Worm (Caenorhabditis elegans): ENCODE results near the gene F35A5.1.
A peak's percentile ranks its signal among the peaks of the same experiment; 100 is the strongest.

Gene F35A5.1

DNA sequence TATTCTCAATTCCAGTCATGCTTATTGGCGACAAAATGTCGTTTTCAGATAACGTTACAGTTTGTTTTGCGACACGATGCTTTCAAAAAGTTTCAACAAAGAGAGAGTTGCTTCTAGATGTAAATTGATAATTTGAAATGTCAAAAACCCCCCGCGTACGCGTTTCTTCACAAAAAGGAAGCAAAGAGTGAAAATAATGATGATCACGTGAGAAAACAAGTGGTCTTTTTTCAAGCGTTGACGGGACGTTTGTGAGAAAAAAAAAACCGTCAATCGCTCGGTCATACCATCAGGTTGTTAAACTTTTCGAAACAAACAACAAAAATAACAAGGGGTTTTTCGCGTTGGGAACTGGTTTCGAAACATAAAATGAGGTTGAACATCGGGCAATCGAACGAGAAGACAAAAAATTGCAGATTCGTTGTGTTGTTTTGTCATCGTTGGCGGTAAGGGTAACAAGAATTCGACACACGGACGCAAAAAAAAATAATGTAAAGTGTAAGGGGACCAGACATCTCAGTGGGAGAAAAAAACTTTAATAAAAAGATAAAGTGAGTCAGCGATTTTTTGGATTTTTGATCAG lies 24.9 kb downstream of the F35A5.1 start:
- TF ChIP-seq ceh-100 (GFP tag; IDR thresholded peaks at IDR 0.05) (no peak), nhr-90 (tag; optimal IDR thresholded peaks at IDR 0.05) (peak; percentile 27), lsy-27 (tag; optimal IDR thresholded peaks at IDR 0.05; ENCODE audit: borderline replicate concordance, insufficient read depth) (no peak), dpl-1 (GFP tag; optimal IDR thresholded peaks at IDR 0.05) (no peak), ceh-91 (GFP tag; IDR thresholded peaks at IDR 0.05) (no peak), F37B4.10 (GFP tag; IDR thresholded peaks at IDR 0.05) (no peak), pha-4 (tag; optimal IDR thresholded peaks at IDR 0.05) (peak; percentile 31), lin-40 (tag; optimal IDR thresholded peaks at IDR 0.05) (peak; percentile 77), nfyb-1 (GFP tag; IDR thresholded peaks at IDR 0.05) (peak; percentile 59; the same call in 1 of the 2 replicates), lir-1 (GFP tag; conservative IDR thresholded peaks at IDR 0.05) (no peak), B0336.3 (GFP tag; IDR thresholded peaks at IDR 0.05) (0 out of 2 replicates have a peak, but pooled peaks have one; percentile 43), ets-4 (GFP tag; optimal IDR thresholded peaks at IDR 0.05) (peak; percentile 1), ztf-22 (GFP tag; optimal IDR thresholded peaks at IDR 0.05) (peak; percentile 88), tbp1 (GFP tag; optimal IDR thresholded peaks at IDR 0.05) (peak; percentile 52), snpc-3.4 (tag; optimal IDR thresholded peaks at IDR 0.05) (no peak), tlf-1 (GFP tag; optimal IDR thresholded peaks at IDR 0.05) (peak; percentile 16), chd-7 (tag; optimal IDR thresholded peaks at IDR 0.05) (peak; percentile 48), madf-8 (GFP tag; conservative IDR thresholded peaks at IDR 0.05) (no peak), T26A5.8 (tag; optimal IDR thresholded peaks at IDR 0.05) (no peak), nhr-120 (GFP tag; IDR thresholded peaks at IDR 0.05) (no peak), snpc-4 (GFP tag; optimal IDR thresholded peaks at IDR 0.05) (no peak), snpc-4 (tag; optimal IDR thresholded peaks at IDR 0.05) (peak in 1 of 4 experiments; percentile 39), K11D2.4 (GFP tag; IDR thresholded peaks at IDR 0.05) (peak; percentile 51; the same call in 1 of the 2 replicates), C06A6.2 (GFP tag; conservative IDR thresholded peaks at IDR 0.05) (no peak), egl-18 (GFP tag; IDR thresholded peaks at IDR 0.05) (no peak), dox-1 (GFP tag; IDR thresholded peaks at IDR 0.05) (peak; percentile 55; the same call in 1 of the 2 replicates), ztf-26 (tag; optimal IDR thresholded peaks at IDR 0.05) (peak; percentile 32), let-607 (tag; optimal IDR thresholded peaks at IDR 0.05) (peak; percentile 52 to 81), madf-10 (tag; optimal IDR thresholded peaks at IDR 0.05) (peak; percentile 49), sptf-2 (GFP tag; optimal IDR thresholded peaks at IDR 0.05) (no peak), nfya-2 (GFP tag; IDR thresholded peaks at IDR 0.05) (no peak), somi-1 (GFP tag; optimal IDR thresholded peaks at IDR 0.05) (peak; percentile 39), nhr-80 (tag; optimal IDR thresholded peaks at IDR 0.05) (peak; percentile 95), lsl-1 (GFP tag; optimal IDR thresholded peaks at IDR 0.05) (no peak), F23B12.7 (tag; optimal IDR thresholded peaks at IDR 0.05; ENCODE audit: insufficient read depth) (peak; percentile 11), ztf-6 (GFP tag; IDR thresholded peaks at IDR 0.05) (no peak), mxl-1 (tag; optimal IDR thresholded peaks at IDR 0.05) (no peak), rec-8 (tag; optimal IDR thresholded peaks at IDR 0.05) (no peak), lin-54 (GFP tag; optimal IDR thresholded peaks at IDR 0.05) (peak; percentile 7), lin-35 (GFP tag; optimal IDR thresholded peaks at IDR 0.05) (no peak), attf-5 (GFP tag; optimal IDR thresholded peaks at IDR 0.05) (peak; percentile 45), unc-62 (GFP tag; optimal IDR thresholded peaks at IDR 0.05) (peak; percentile 55), madf-6 (GFP tag; IDR thresholded peaks at IDR 0.05) (no peak), repo-1 (tag; optimal IDR thresholded peaks at IDR 0.05) (no peak), zim-3 (tag; optimal IDR thresholded peaks at IDR 0.05) (no peak), efl-1 (GFP tag; optimal IDR thresholded peaks at IDR 0.05) (no peak), ccch-3 (GFP tag; optimal IDR thresholded peaks at IDR 0.05) (no peak), T07F8.4 (tag; optimal IDR thresholded peaks at IDR 0.05) (no peak)
